Fruit fly (Drosophila melanogaster) whole organism, embryonic: Measurements from ENCODE around the gene CG14915.

Experiments used
- Antp ChIP-seq: fragments of 200-800 bp; sonication (Bioruptor generic); optimal IDR thresholded peaks from 3 replicates; lab custom pipeline; 2016; ENCODE audit warnings: missing biosample characterization, missing genetic modification characterization
- CG10654 ChIP-seq: fragments of 200-800 bp; sonication (Bioruptor generic); optimal IDR thresholded peaks from 2 replicates; lab custom pipeline; 2016; ENCODE audit warnings: missing biosample characterization, missing genetic modification characterization
- CG11560 ChIP-seq: fragments of 200-800 bp; sonication (Bioruptor generic); IDR thresholded peaks from 3 replicates; pipeline ENCODE4 v1.3.6; 2022; ENCODE audit warnings: missing biosample characterization, missing genetic modification characterization
- CG12104 ChIP-seq: fragments of 200-800 bp; sonication (Bioruptor generic); optimal IDR thresholded peaks from 3 replicates; lab custom pipeline; 2016; ENCODE audit warnings: missing biosample characterization, missing genetic modification characterization
- CG13894 ChIP-seq: fragments of 200-800 bp; sonication (Bioruptor generic); optimal IDR thresholded peaks from 3 replicates; lab custom pipeline; 2018; ENCODE audit warnings: missing biosample characterization, mild to moderate bottlenecking, missing genetic modification characterization, moderate library complexity
- CG15479 ChIP-seq: fragments of 200-800 bp; sonication (Bioruptor generic); optimal IDR thresholded peaks from 3 replicates; lab custom pipeline; 2019; ENCODE audit warnings: missing biosample characterization, mild to moderate bottlenecking, missing genetic modification characterization, moderate library complexity
- CG15514 ChIP-seq: fragments of 200-800 bp; sonication (Bioruptor generic); optimal IDR thresholded peaks from 3 replicates; lab custom pipeline; 2017; ENCODE audit warnings: missing biosample characterization, missing genetic modification characterization, mild to moderate bottlenecking, moderate library complexity, missing genetic modification reagents
- CG17829 ChIP-seq: fragments of 200-800 bp; optimal IDR thresholded peaks from 2 replicates; lab custom pipeline; 2019; ENCODE audit warnings: missing biosample characterization, mild to moderate bottlenecking, missing genetic modification characterization, moderate library complexity
- CG30403 ChIP-seq: fragments of 200-800 bp; sonication (Bioruptor generic); optimal IDR thresholded peaks from 3 replicates; lab custom pipeline; 2016; ENCODE audit warnings: missing biosample characterization, missing genetic modification characterization
- CG3163 ChIP-seq: fragments of 200-800 bp; sonication (Bioruptor generic); optimal IDR thresholded peaks from 3 replicates; lab custom pipeline; 2016; ENCODE audit warnings: missing biosample characterization, missing genetic modification characterization
- CG3281 ChIP-seq: fragments of 200-800 bp; sonication (Bioruptor generic); optimal IDR thresholded peaks from 3 replicates; lab custom pipeline; 2017; ENCODE audit warnings: missing biosample characterization, mild to moderate bottlenecking, missing genetic modification characterization
- CG6765 ChIP-seq: fragments of 200-800 bp; sonication (Bioruptor generic); optimal IDR thresholded peaks from 3 replicates; lab custom pipeline; 2017; ENCODE audit warnings: missing biosample characterization, mild to moderate bottlenecking, missing genetic modification characterization
- CG6854 ChIP-seq: fragments of 200-800 bp; sonication (Bioruptor generic); optimal IDR thresholded peaks from 3 replicates; lab custom pipeline; 2017; ENCODE audit warnings: missing biosample characterization, mild to moderate bottlenecking, missing genetic modification characterization
- CG9609 ChIP-seq: fragments of 200-800 bp; sonication (Bioruptor generic); optimal IDR thresholded peaks from 3 replicates; lab custom pipeline; 2016; ENCODE audit warnings: missing biosample characterization, missing genetic modification characterization
- CHES-1-like ChIP-seq: fragments of 200-800 bp; sonication (Bioruptor generic); optimal IDR thresholded peaks from 2 replicates; lab custom pipeline; 2016; ENCODE audit warnings: missing biosample characterization, missing genetic modification characterization
- Camta ChIP-seq: fragments of 200-800 bp; sonication (Bioruptor generic); optimal IDR thresholded peaks from 2 replicates; lab custom pipeline; 2016; ENCODE audit warnings: missing biosample characterization, missing genetic modification characterization
- Deaf1 ChIP-seq: fragments of 200-800 bp; optimal IDR thresholded peaks from 3 replicates; lab custom pipeline; 2019; ENCODE audit warnings: missing biosample characterization, mild to moderate bottlenecking, missing genetic modification characterization, moderate library complexity
- Fer2 ChIP-seq: fragments of 200-800 bp; sonication (Bioruptor generic); optimal IDR thresholded peaks from 2 replicates; lab custom pipeline; 2018; ENCODE audit warnings: missing biosample characterization, mild to moderate bottlenecking, missing genetic modification characterization, moderate library complexity
- HHEX ChIP-seq: fragments of 200-800 bp; sonication (Bioruptor generic); optimal IDR thresholded peaks from 3 replicates; lab custom pipeline; 2017; ENCODE audit warnings: missing biosample characterization, mild to moderate bottlenecking, missing genetic modification characterization, missing genetic modification reagents
- HmgZ ChIP-seq: fragments of 200-800 bp; sonication (Bioruptor generic); optimal IDR thresholded peaks from 2 replicates; lab custom pipeline; 2018; ENCODE audit warnings: missing biosample characterization, mild to moderate bottlenecking, missing genetic modification characterization
- Med ChIP-seq: fragments of 200-800 bp; sonication (Bioruptor generic); peaks from one replicate; lab custom pipeline; 2016; ENCODE audit warnings: missing biosample characterization, missing genetic modification characterization, mild to moderate bottlenecking, inconsistent platforms, moderate library complexity
- Poxn ChIP-seq: fragments of 200-800 bp; sonication (Bioruptor generic); IDR thresholded peaks from 2 replicates; pipeline ENCODE4 v1.3.6; 2022; ENCODE audit warnings: missing biosample characterization, missing genetic modification characterization
- Ptx1 ChIP-seq: fragments of 200-800 bp; sonication (Bioruptor generic); IDR thresholded peaks from 2 replicates; pipeline ENCODE4 v1.3.6; 2022; ENCODE audit warnings: missing biosample characterization, missing genetic modification characterization
- Sox100B ChIP-seq: fragments of 200-800 bp; sonication (Bioruptor generic); optimal IDR thresholded peaks from 3 replicates; lab custom pipeline; 2018; ENCODE audit warnings: missing biosample characterization, mild to moderate bottlenecking, missing genetic modification characterization
- Spps ChIP-seq: fragments of 200-800 bp; sonication (Bioruptor generic); optimal IDR thresholded peaks from 2 replicates; lab custom pipeline; 2018; ENCODE audit warnings: missing biosample characterization, mild to moderate bottlenecking, missing genetic modification characterization
- Xbp1 ChIP-seq: fragments of 200-800 bp; sonication (Bioruptor generic); optimal IDR thresholded peaks from 3 replicates; lab custom pipeline; 2016; ENCODE audit warnings: missing biosample characterization, mild to moderate bottlenecking, missing genetic modification characterization
- YL-1 ChIP-seq: fragments of 200-800 bp; sonication (Bioruptor generic); optimal IDR thresholded peaks from 3 replicates; lab custom pipeline; 2017; ENCODE audit warnings: missing biosample characterization, mild to moderate bottlenecking, missing genetic modification characterization
- emc ChIP-seq: fragments of 200-800 bp; sonication (Bioruptor generic); optimal IDR thresholded peaks from 2 replicates; lab custom pipeline; 2016; ENCODE audit warnings: missing biosample characterization, missing genetic modification characterization
- ems ChIP-seq: fragments of 200-800 bp; sonication (Bioruptor generic); optimal IDR thresholded peaks from 3 replicates; lab custom pipeline; 2016; ENCODE audit warnings: missing biosample characterization, missing genetic modification characterization
- ewg ChIP-seq: fragments of 200-800 bp; sonication (Bioruptor generic); optimal IDR thresholded peaks from 3 replicates; lab custom pipeline; 2017; ENCODE audit warnings: mild to moderate bottlenecking, missing biosample characterization, missing genetic modification reagents, missing genetic modification characterization
- exex ChIP-seq: fragments of 200-800 bp; sonication (Bioruptor generic); optimal IDR thresholded peaks from 4 replicates; lab custom pipeline; 2018; ENCODE audit warnings: missing biosample characterization, mild to moderate bottlenecking, missing genetic modification characterization, moderate library complexity
- gcm ChIP-seq: fragments of 200-800 bp; sonication (Bioruptor generic); optimal IDR thresholded peaks from 2 replicates; lab custom pipeline; 2019; ENCODE audit warnings: missing biosample characterization, mild to moderate bottlenecking, missing genetic modification characterization, moderate library complexity
- gcm2 ChIP-seq: fragments of 200-800 bp; sonication (Bioruptor generic); optimal IDR thresholded peaks from 2 replicates; lab custom pipeline; 2016; ENCODE audit warnings: missing biosample characterization, missing genetic modification characterization
- hbn ChIP-seq: fragments of 200-800 bp; sonication (Bioruptor generic); IDR thresholded peaks from 2 replicates; pipeline ENCODE4 v1.3.6; 2022; ENCODE audit warnings: missing biosample characterization, missing genetic modification characterization; ENCODE audit not compliant: partially characterized antibody
- kah ChIP-seq: fragments of 200-800 bp; sonication (Bioruptor generic); optimal IDR thresholded peaks from 2 replicates; lab custom pipeline; 2018; ENCODE audit warnings: missing biosample characterization, mild to moderate bottlenecking, missing genetic modification characterization
- kay ChIP-seq: fragments of 200-800 bp; sonication (Bioruptor generic); optimal IDR thresholded peaks from 2 replicates; lab custom pipeline; 2016; ENCODE audit warnings: missing biosample characterization, missing genetic modification characterization
- lilli ChIP-seq: fragments of 200-800 bp; sonication (Bioruptor generic); optimal IDR thresholded peaks from 3 replicates; lab custom pipeline; 2016; ENCODE audit warnings: missing biosample characterization, missing genetic modification characterization
- peb ChIP-seq: fragments of 200-800 bp; sonication (Bioruptor generic); IDR thresholded peaks from 2 replicates; pipeline ENCODE4 v1.3.6; 2022; ENCODE audit warnings: missing biosample characterization, missing genetic modification characterization
- pfk ChIP-seq: fragments of 200-800 bp; sonication (Bioruptor generic); optimal IDR thresholded peaks from 2 replicates; lab custom pipeline; 2018; ENCODE audit warnings: missing biosample characterization, mild to moderate bottlenecking, missing genetic modification characterization, moderate library complexity
- pho ChIP-seq: fragments of 200-800 bp; sonication (Bioruptor generic); optimal IDR thresholded peaks from 2 replicates; lab custom pipeline; 2016; ENCODE audit warnings: missing biosample characterization, missing genetic modification characterization
- prd ChIP-seq, 3 experiments: fragments of >200 bp in 2 of 3; fragments of 200-800 bp in 1 of 3; sonication (Bioruptor generic) in 1 of 3; optimal IDR thresholded peaks in 2 of 3; IDR thresholded peaks in 1 of 3; 2 replicates in 2 of 3; 3 replicates in 1 of 3; pipeline versions ENCODE4 v1.3.6 to Lab custom; 2017 to 2022; ENCODE audit warnings: missing biosample characterization in 1 of 3, missing genetic modification characterization in 1 of 3
- ranshi ChIP-seq: fragments of 200-800 bp; sonication (Bioruptor generic); IDR thresholded peaks from 2 replicates; pipeline ENCODE4 v1.3.6; 2022; ENCODE audit warnings: missing biosample characterization, missing genetic modification characterization
- sd ChIP-seq: fragments of 200-800 bp; sonication (Bioruptor generic); optimal IDR thresholded peaks from 3 replicates; lab custom pipeline; 2018; ENCODE audit warnings: missing biosample characterization, mild to moderate bottlenecking, missing genetic modification characterization, moderate library complexity
- slp2 ChIP-seq: fragments of 200-800 bp; sonication (Bioruptor generic); optimal IDR thresholded peaks from 2 replicates; lab custom pipeline; 2016; ENCODE audit warnings: missing biosample characterization, missing genetic modification characterization
- so ChIP-seq: fragments of 200-800 bp; sonication (Bioruptor generic); IDR thresholded peaks from 3 replicates; pipeline ENCODE4 v1.3.6; 2022; ENCODE audit warnings: missing biosample characterization, missing genetic modification characterization
- sr ChIP-seq: fragments of 200-800 bp; sonication (Bioruptor generic); IDR thresholded peaks from 3 replicates; pipeline ENCODE4 v1.3.6; 2022; ENCODE audit warnings: missing biosample characterization, missing genetic modification characterization
- tgo ChIP-seq: fragments of 200-800 bp; sonication (Bioruptor generic); IDR thresholded peaks from 3 replicates; pipeline ENCODE4 v1.3.6; 2022; ENCODE audit warnings: missing biosample characterization, missing genetic modification characterization
- tx ChIP-seq: fragments of 200-800 bp; sonication (Bioruptor generic); optimal IDR thresholded peaks from 2 replicates; lab custom pipeline; 2016; ENCODE audit warnings: missing biosample characterization, missing genetic modification characterization
- vfl ChIP-seq: fragments of 200-800 bp; sonication (Bioruptor generic); optimal IDR thresholded peaks from 2 replicates; lab custom pipeline; 2016; ENCODE audit warnings: missing biosample characterization, missing genetic modification characterization
- vvl ChIP-seq: fragments of 200-800 bp; sonication (Bioruptor generic); IDR thresholded peaks from 2 replicates; pipeline ENCODE4 v1.3.6; 2022; ENCODE audit warnings: missing biosample characterization, missing genetic modification characterization
- yki ChIP-seq: fragments of >200 bp; optimal IDR thresholded peaks from 3 replicates; lab custom pipeline; 2018
- zfh2 ChIP-seq: fragments of 200-800 bp; sonication (Bioruptor generic); optimal IDR thresholded peaks from 2 replicates; lab custom pipeline; 2016; ENCODE audit warnings: missing biosample characterization, missing genetic modification characterization

CG14915 gene

DNA sequence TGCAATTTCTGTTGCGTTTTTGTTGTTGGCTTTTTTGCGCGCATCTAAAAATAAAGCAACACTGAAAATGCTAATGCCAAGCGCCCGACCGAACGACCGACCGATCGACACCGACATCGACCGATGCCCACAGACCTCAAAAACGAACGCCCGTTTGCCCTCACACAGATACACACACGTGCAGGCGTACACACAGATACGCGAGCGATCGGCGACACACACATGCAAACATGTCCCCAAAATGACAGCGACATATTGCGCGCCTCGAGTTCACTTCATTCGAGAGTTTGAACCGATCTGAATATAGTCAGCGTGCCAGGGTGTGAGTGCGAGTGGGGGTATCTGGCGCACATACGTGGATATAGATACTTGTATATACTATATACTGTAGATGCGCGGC, 9.7 kb upstream of the CG14915 start (continued):
- TF ChIP-seq CHES-1-like (GFP tag; lab: Kevin White, UChicago) (no peak), Poxn (GFP tag; lab: Robert Waterston, UW) (no peak), slp2 (no peak), so (GFP tag; lab: Robert Waterston, UW) (peak; percentile 56; the same call in 1 of the 3 replicates), tgo (GFP tag; lab: Robert Waterston, UW) (no peak), Sox100B (GFP tag; lab: Kevin White, UChicago) (no peak), HmgZ (tag; lab: Kevin White, UChicago) (no peak), exex (tag; lab: Kevin White, UChicago) (no peak), HHEX (GFP tag; lab: Kevin White, UChicago) (no peak), gcm (GFP tag; lab: Kevin White, UChicago) (no peak), gcm2 (GFP tag; lab: Kevin White, UChicago) (no peak), sd (tag; lab: Kevin White, UChicago) (peak; percentile 32), prd (optimal IDR thresholded peaks at IDR 0.05; lab: Kevin White, UChicago) (no peak), prd (GFP tag; IDR thresholded peaks at IDR 0.05; lab: Robert Waterston, UW) (no peak), Spps (no peak), CG15479 (GFP tag; lab: Kevin White, UChicago) (peak; percentile 63), ranshi (GFP tag; lab: Robert Waterston, UW) (no peak), pho (no peak), lilli (GFP tag; lab: Kevin White, UChicago) (no peak), zfh2 (GFP tag; lab: Kevin White, UChicago) (no peak), CG9609 (GFP tag; lab: Kevin White, UChicago) (no peak), vfl (GFP tag; lab: Kevin White, UChicago) (no peak), CG3281 (no peak), Ptx1 (GFP tag; lab: Robert Waterston, UW) (no peak), CG6854 (GFP tag; lab: Kevin White, UChicago) (no peak), CG17829 (tag; lab: Kevin White, UChicago) (no peak), ewg (GFP tag; lab: Kevin White, UChicago) (no peak), Med (GFP tag; lab: Kevin White, UChicago) (peak; percentile 64), vvl (GFP tag; lab: Robert Waterston, UW) (peak; percentile 56), CG30403 (GFP tag; lab: Kevin White, UChicago) (no peak), kay (GFP tag; lab: Kevin White, UChicago) (no peak), Fer2 (tag; lab: Kevin White, UChicago) (no peak), Xbp1 (GFP tag; lab: Kevin White, UChicago) (no peak), hbn (GFP tag; lab: Robert Waterston, UW) (no peak), CG6765 (no peak), YL-1 (GFP tag; lab: Kevin White, UChicago) (no peak), sr (GFP tag; lab: Robert Waterston, UW) (peak; percentile 67; the same call in 2 of the 3 replicates), ems (GFP tag; lab: Kevin White, UChicago) (no peak), pfk (GFP tag; lab: Kevin White, UChicago) (no peak), Antp (GFP tag; lab: Kevin White, UChicago) (no peak), Camta (GFP tag; lab: Kevin White, UChicago) (no peak), CG11560 (tag; lab: Robert Waterston, UW) (no peak), tx (no peak), CG10654 (no peak), peb (GFP tag; lab: Robert Waterston, UW) (no peak), Deaf1 (tag; lab: Kevin White, UChicago) (peak; percentile 95), CG15514 (GFP tag; lab: Kevin White, UChicago) (no peak), CG3163 (GFP tag; lab: Kevin White, UChicago) (peak; percentile 9), kah (GFP tag; lab: Kevin White, UChicago) (no peak), emc (GFP tag; lab: Kevin White, UChicago) (no peak), CG12104 (GFP tag; lab: Kevin White, UChicago) (no peak), CG13894 (tag; lab: Kevin White, UChicago) (no peak), yki (lab: Kevin White, UChicago) (no peak)
